Fruit fly (Drosophila melanogaster) whole organism, prepupa: Measurements from ENCODE around the gene wkd.

Experiments
- Blimp-1 ChIP-seq: fragments of 200-800 bp; sonication (Bioruptor generic); optimal IDR thresholded peaks from 3 replicates; lab custom pipeline; 2017; ENCODE audit warnings: missing biosample characterization, missing genetic modification characterization, mild to moderate bottlenecking, moderate library complexity, missing genetic modification reagents
- CG10631 ChIP-seq: fragments of 200-800 bp; sonication (Bioruptor generic); optimal IDR thresholded peaks from 2 replicates; lab custom pipeline; 2016; ENCODE audit warnings: missing biosample characterization, missing genetic modification characterization
- CG10669 ChIP-seq: fragments of 200-800 bp; sonication (Bioruptor generic); optimal IDR thresholded peaks from 3 replicates; lab custom pipeline; 2018; ENCODE audit warnings: missing biosample characterization, mild to moderate bottlenecking, missing genetic modification characterization, moderate library complexity
- CG11294 ChIP-seq: fragments of 200-800 bp; sonication (Bioruptor generic); IDR thresholded peaks from 2 replicates; pipeline ENCODE4 v1.3.6; 2022; ENCODE audit warnings: missing biosample characterization, missing genetic modification characterization
- CG11762 ChIP-seq: fragments of 200-800 bp; sonication (Bioruptor generic); optimal IDR thresholded peaks from 3 replicates; lab custom pipeline; 2016; ENCODE audit warnings: missing biosample characterization, missing genetic modification characterization; ENCODE audit not compliant: insufficient read depth
- CG11902 ChIP-seq: fragments of 200-800 bp; sonication (Bioruptor generic); optimal IDR thresholded peaks from 3 replicates; lab custom pipeline; 2016; ENCODE audit warnings: missing biosample characterization, missing genetic modification characterization
- CG15336 ChIP-seq: fragments of 200-800 bp; sonication (Bioruptor generic); IDR thresholded peaks from 2 replicates; pipeline ENCODE4 v1.3.6; 2022; ENCODE audit warnings: missing biosample characterization, missing genetic modification characterization
- CG16779 ChIP-seq: fragments of 200-800 bp; sonication (Bioruptor generic); optimal IDR thresholded peaks from 3 replicates; lab custom pipeline; 2017; ENCODE audit warnings: missing biosample characterization, mild to moderate bottlenecking, missing genetic modification characterization
- CG34406 ChIP-seq: fragments of 200-800 bp; sonication (Bioruptor generic); optimal IDR thresholded peaks from 3 replicates; lab custom pipeline; 2016; ENCODE audit warnings: missing biosample characterization, missing genetic modification characterization
- CG4318 ChIP-seq: fragments of 200-800 bp; sonication (Bioruptor generic); optimal IDR thresholded peaks from 3 replicates; lab custom pipeline; 2017; ENCODE audit warnings: missing biosample characterization, mild to moderate bottlenecking, missing genetic modification characterization
- CG6163 ChIP-seq: fragments of 200-800 bp; sonication (Bioruptor generic); IDR thresholded peaks from 3 replicates; pipeline ENCODE4 v1.3.6; 2022; ENCODE audit warnings: missing biosample characterization, missing genetic modification characterization
- CG6276 ChIP-seq: fragments of 200-800 bp; sonication (Bioruptor generic); optimal IDR thresholded peaks from 2 replicates; lab custom pipeline; 2017; ENCODE audit warnings: missing biosample characterization, mild to moderate bottlenecking, missing genetic modification characterization
- CG6792 ChIP-seq: fragments of 200-800 bp; sonication (Bioruptor generic); optimal IDR thresholded peaks from 3 replicates; lab custom pipeline; 2016; ENCODE audit warnings: missing biosample characterization, missing genetic modification characterization
- CG6854 ChIP-seq: fragments of 200-800 bp; sonication (Bioruptor generic); optimal IDR thresholded peaks from 2 replicates; lab custom pipeline; 2017; ENCODE audit warnings: missing biosample characterization, mild to moderate bottlenecking, missing genetic modification characterization
- CG8119 ChIP-seq: fragments of 200-800 bp; sonication (Bioruptor generic); IDR thresholded peaks from 3 replicates; pipeline ENCODE4 v1.3.6; 2022; ENCODE audit warnings: missing biosample characterization, missing genetic modification characterization
- CG8319 ChIP-seq: fragments of 200-800 bp; sonication (Bioruptor generic); optimal IDR thresholded peaks from 3 replicates; lab custom pipeline; 2016; ENCODE audit warnings: missing biosample characterization, missing genetic modification characterization
- CG8632 ChIP-seq: fragments of 200-800 bp; sonication (Bioruptor generic); optimal IDR thresholded peaks from 3 replicates; lab custom pipeline; 2016; ENCODE audit warnings: missing biosample characterization, missing genetic modification characterization
- Eip78C ChIP-seq: fragments of 200-800 bp; sonication (Bioruptor generic); peaks from one replicate; lab custom pipeline; 2016; ENCODE audit warnings: missing biosample characterization, missing genetic modification characterization
- Eip93F ChIP-seq: fragments of 200-800 bp; sonication (Bioruptor generic); optimal IDR thresholded peaks from 2 replicates; lab custom pipeline; 2016; ENCODE audit warnings: missing biosample characterization, mild to moderate bottlenecking, missing genetic modification characterization
- Hr38 ChIP-seq: sonication (Bioruptor generic); optimal IDR thresholded peaks from 2 replicates; lab custom pipeline; 2016; ENCODE audit warnings: missing biosample characterization, missing genetic modification characterization
- Hr39 ChIP-seq: fragments of 200-800 bp; sonication (Bioruptor generic); optimal IDR thresholded peaks from 2 replicates; lab custom pipeline; 2016; ENCODE audit warnings: missing biosample characterization, missing genetic modification characterization
- Hr4 ChIP-seq: fragments of 200-800 bp; sonication (Bioruptor generic); optimal IDR thresholded peaks from 3 replicates; lab custom pipeline; 2016; ENCODE audit warnings: missing biosample characterization, missing genetic modification characterization
- Lpt ChIP-seq: fragments of 200-800 bp; sonication (Bioruptor generic); optimal IDR thresholded peaks from 3 replicates; lab custom pipeline; 2016; ENCODE audit warnings: missing biosample characterization, missing genetic modification characterization
- OdsH ChIP-seq: fragments of 200-800 bp; sonication (Bioruptor generic); optimal IDR thresholded peaks from 3 replicates; lab custom pipeline; 2016; ENCODE audit warnings: missing biosample characterization, missing genetic modification characterization
- Sox102F ChIP-seq: fragments of 200-800 bp; sonication (Bioruptor generic); optimal IDR thresholded peaks from 2 replicates; lab custom pipeline; 2016; ENCODE audit warnings: missing biosample characterization, mild to moderate bottlenecking, missing genetic modification characterization
- Sox14 ChIP-seq: fragments of 200-800 bp; sonication (Bioruptor generic); optimal IDR thresholded peaks from 3 replicates; lab custom pipeline; 2016; ENCODE audit warnings: missing biosample characterization, missing genetic modification characterization
- Sox15 ChIP-seq: fragments of 200-800 bp; sonication (Bioruptor generic); optimal IDR thresholded peaks from 3 replicates; lab custom pipeline; 2016; ENCODE audit warnings: missing biosample characterization, missing genetic modification characterization
- achi ChIP-seq: fragments of 200-800 bp; sonication (Bioruptor generic); optimal IDR thresholded peaks from 3 replicates; lab custom pipeline; 2016; ENCODE audit warnings: missing biosample characterization, missing genetic modification characterization
- acj6 ChIP-seq: fragments of 200-800 bp; sonication (Bioruptor generic); optimal IDR thresholded peaks from 3 replicates; lab custom pipeline; 2016; ENCODE audit warnings: missing biosample characterization, missing genetic modification characterization
- dsx ChIP-seq: fragments of 200-800 bp; optimal IDR thresholded peaks from 3 replicates; lab custom pipeline; 2019; ENCODE audit warnings: missing biosample characterization, mild to moderate bottlenecking, missing genetic modification characterization, moderate library complexity; ENCODE audit not compliant: poor library complexity, severe bottlenecking
- eg ChIP-seq: fragments of 200-800 bp; sonication (Bioruptor generic); IDR thresholded peaks from 3 replicates; pipeline ENCODE4 v1.3.6; 2022; ENCODE audit warnings: missing biosample characterization, missing genetic modification characterization
- fd85E ChIP-seq: fragments of 200-800 bp; sonication (Bioruptor generic); optimal IDR thresholded peaks from 3 replicates; lab custom pipeline; 2016; ENCODE audit warnings: missing biosample characterization, missing genetic modification characterization
- fkh ChIP-seq: fragments of 200-800 bp; sonication (Bioruptor generic); optimal IDR thresholded peaks from 3 replicates; lab custom pipeline; 2017; ENCODE audit warnings: missing biosample characterization, mild to moderate bottlenecking, missing genetic modification characterization, moderate library complexity
- lz ChIP-seq: fragments of 200-800 bp; sonication (Bioruptor generic); optimal IDR thresholded peaks from 3 replicates; lab custom pipeline; 2016; ENCODE audit warnings: missing biosample characterization, missing genetic modification characterization
- pdm3 ChIP-seq: fragments of 200-800 bp; sonication (Bioruptor generic); optimal IDR thresholded peaks from 3 replicates; lab custom pipeline; 2016; ENCODE audit warnings: missing biosample characterization, missing genetic modification characterization
- salr ChIP-seq, 2 experiments: fragments of 200-800 bp; sonication (Bioruptor generic); optimal IDR thresholded peaks; 3 replicates each; lab custom pipeline; 2016 to 2018; ENCODE audit warnings: missing biosample characterization in 2 of 2, missing genetic modification characterization in 2 of 2, mild to moderate bottlenecking in 1 of 2
- spab ChIP-seq: fragments of 200-800 bp; sonication (Bioruptor generic); optimal IDR thresholded peaks from 2 replicates; lab custom pipeline; 2017; ENCODE audit warnings: missing biosample characterization, mild to moderate bottlenecking, missing genetic modification characterization, missing genetic modification reagents
- svp ChIP-seq: fragments of 200-800 bp; sonication (Bioruptor generic); peaks from one replicate; lab custom pipeline; 2016; ENCODE audit warnings: missing biosample characterization, missing genetic modification characterization

Gene wkd

dm6 chr3R:11562326-11563109 is 18.9 kb upstream of the wkd start (continued):
- TF ChIP-seq achi (peak; percentile 90), Hr4 (GFP tag; lab: Kevin White, UChicago) (peak; percentile 92), fd85E (peak; percentile 95), CG6163 (GFP tag; lab: Robert Waterston, UW) (peak; percentile 98), Sox14 (GFP tag; lab: Kevin White, UChicago) (peak; percentile 95), pdm3 (peak; percentile 95), Lpt (GFP tag; lab: Kevin White, UChicago) (peak; percentile 95), Sox15 (GFP tag; lab: Kevin White, UChicago) (peak; percentile 89), dsx (GFP tag; lab: Kevin White, UChicago) (peak; percentile 94), CG15336 (GFP tag; lab: Robert Waterston, UW) (peak; percentile 87), OdsH (GFP tag; lab: Kevin White, UChicago) (peak; percentile 94), Eip78C (GFP tag; lab: Kevin White, UChicago) (peak; percentile 98), CG11294 (peak; percentile 95), lz (GFP tag; lab: Kevin White, UChicago) (peak; percentile 95), CG11902 (GFP tag; lab: Kevin White, UChicago) (peak; percentile 95), CG4318 (peak; percentile 87), CG16779 (tag; lab: Kevin White, UChicago) (peak; percentile 91), CG8632 (GFP tag; lab: Kevin White, UChicago) (peak; percentile 90), svp (GFP tag; lab: Kevin White, UChicago) (peak; percentile 99), salr (GFP tag; optimal IDR thresholded peaks at IDR 0.05; lab: Kevin White, UChicago) (peak; percentile 80 to 88), acj6 (GFP tag; lab: Kevin White, UChicago) (peak; percentile 95), CG10631 (peak; percentile 89), CG34406 (peak; percentile 92), CG10669 (GFP tag; lab: Kevin White, UChicago) (peak; percentile 94), spab (GFP tag; lab: Kevin White, UChicago) (peak; percentile 92), CG8319 (GFP tag; lab: Kevin White, UChicago) (peak; percentile 95), fkh (peak; percentile 95), CG8119 (GFP tag; lab: Robert Waterston, UW) (peak; percentile 87), Eip93F (GFP tag; lab: Kevin White, UChicago) (peak; percentile 86), eg (GFP tag; lab: Robert Waterston, UW) (peak; percentile 97), Hr39 (peak; percentile 95), CG6792 (GFP tag; lab: Kevin White, UChicago) (peak; percentile 93), Sox102F (GFP tag; lab: Kevin White, UChicago) (peak; percentile 96)

- TF ChIP-seq CG11762 (no peak), eg (GFP tag; lab: Robert Waterston, UW) (no peak), CG4318 (no peak), Blimp-1 (GFP tag; lab: Kevin White, UChicago) (no peak), Hr38 (GFP tag; lab: Kevin White, UChicago) (no peak), CG6854 (GFP tag; lab: Kevin White, UChicago) (no peak), svp (GFP tag; lab: Kevin White, UChicago) (no peak), CG6276 (GFP tag; lab: Kevin White, UChicago) (no peak), achi (no peak), acj6 (GFP tag; lab: Kevin White, UChicago) (no peak)
Measured at dm6 chr3R:11563147-11563546, 18.2 kb upstream of the wkd start.
